Fruit fly (Drosophila melanogaster): ENCODE data around the gene CG44198.

DNA sequence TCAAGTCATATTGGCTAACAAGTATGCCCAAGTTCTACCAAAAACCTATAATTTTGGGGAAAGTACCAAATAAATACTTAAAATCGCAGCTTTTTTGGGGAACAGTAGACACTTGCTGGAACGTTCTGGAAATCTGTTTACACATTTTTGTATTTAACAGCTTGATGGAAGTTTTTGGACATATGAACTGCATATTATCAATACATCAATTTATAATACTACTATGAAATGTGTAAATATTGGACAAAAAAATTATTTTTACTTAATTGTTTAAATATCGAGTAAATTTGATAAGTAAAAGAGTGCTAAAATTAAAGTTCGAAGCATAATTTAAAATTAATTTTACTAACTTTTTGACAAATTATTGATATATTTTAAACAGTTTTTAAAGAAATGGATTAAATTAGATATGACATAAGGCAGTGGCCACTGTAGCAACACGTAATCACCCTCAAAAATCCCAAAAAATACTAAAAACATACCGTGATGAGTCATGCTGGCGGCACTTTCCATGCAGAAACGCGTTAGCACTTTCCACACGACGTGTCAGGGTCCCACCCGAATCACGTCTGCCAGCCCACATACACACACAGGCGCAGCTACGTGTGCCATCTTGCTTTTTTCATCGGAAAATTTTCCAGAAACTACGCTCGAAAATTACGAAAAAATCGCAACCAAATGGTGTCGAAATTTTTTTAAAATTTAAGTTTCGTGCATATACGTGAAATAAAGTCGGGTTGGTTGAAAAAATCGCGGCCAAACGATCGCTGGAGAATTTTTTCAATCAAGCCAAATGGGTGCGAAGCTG, 46.3 kb upstream of the CG44198 start, which contains the start of gene Sirt1:
- TF ChIP-seq Sin3A (optimal IDR thresholded peaks at IDR 0.05) (peak; percentile 36), Myc (optimal IDR thresholded peaks at IDR 0.05) (no peak), h (optimal IDR thresholded peaks at IDR 0.05) (no peak)
